Fruit fly (Drosophila melanogaster) S2 (cell line): ENCODE data around the gene Clc.

Experiments
- CG8478 ChIP-seq: fragments of >200 bp; optimal IDR thresholded peaks from 2 replicates; lab custom pipeline; 2018
- CTCF ChIP-seq, 2 experiments: fragments of >200 bp; optimal IDR thresholded peaks; 2 replicates each; lab custom pipeline; 2018

- TF ChIP-seq CG8478 (lab: Kevin White, UChicago) (no peak), CTCF (optimal IDR thresholded peaks at IDR 0.05; lab: Kevin White, UChicago) (no peak)
These were observed 37.3 kb upstream of the Clc start, which contains the start of gene CG7298 for dm6 chr3L:20203587-20203986.
